Fruit fly (Drosophila melanogaster): ENCODE measurements around the gene CG31274.

The CG31274 gene

DNA sequence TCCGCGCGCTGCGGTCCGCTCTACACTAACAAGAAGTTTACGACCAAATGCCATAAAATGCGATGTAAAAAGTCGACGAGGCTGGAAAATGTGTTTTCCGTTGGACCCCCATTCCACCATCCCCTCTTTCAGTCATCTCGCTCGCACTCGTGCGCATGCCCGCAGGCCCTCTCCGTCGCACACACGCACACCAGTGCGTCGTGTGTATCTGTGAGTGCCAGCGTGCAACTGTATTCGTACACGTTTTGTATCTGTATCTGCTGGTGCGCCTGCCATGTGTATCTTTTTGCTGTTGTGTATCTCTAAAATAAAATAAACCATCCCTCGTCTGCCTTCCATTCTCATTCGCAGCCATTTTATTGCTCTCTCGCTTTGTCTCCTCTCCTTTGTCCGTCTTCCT lies 32.6 kb upstream of the CG31274 start (continued):
- TF ChIP-seq CG7963 (GFP tag; IDR thresholded peaks at IDR 0.05; ENCODE audit: partially characterized antibody): no peak
- TF ChIP-seq jing (GFP tag; optimal IDR thresholded peaks at IDR 0.05): no peak
- TF ChIP-seq CG18011 (GFP tag; optimal IDR thresholded peaks at IDR 0.05): no peak
- no peak for TF ChIP-seq CG10366 (GFP tag; IDR thresholded peaks at IDR 0.05)
- TF ChIP-seq CHES-1-like (GFP tag; optimal IDR thresholded peaks at IDR 0.05): no peak
- TF ChIP-seq slou (GFP tag; optimal IDR thresholded peaks at IDR 0.05): no peak
- peak; percentile 70 for TF ChIP-seq gcm (GFP tag; optimal IDR thresholded peaks at IDR 0.05)
- TF ChIP-seq CG11247 (GFP tag; IDR thresholded peaks at IDR 0.05): no peak
- no peak for TF ChIP-seq D19A (tag; optimal IDR thresholded peaks at IDR 0.05)
- no peak for TF ChIP-seq B-H1 (GFP tag; IDR thresholded peaks at IDR 0.05)
- TF ChIP-seq croc (GFP tag; conservative IDR thresholded peaks at IDR 0.05): no peak
- no peak for TF ChIP-seq CG13775 (GFP tag; optimal IDR thresholded peaks at IDR 0.05)
- no peak for TF ChIP-seq CG17829 (tag; optimal IDR thresholded peaks at IDR 0.05)
- TF ChIP-seq bigmax (GFP tag; optimal IDR thresholded peaks at IDR 0.05): no peak
- TF ChIP-seq CG11085 (GFP tag; IDR thresholded peaks at IDR 0.05): no peak
- peak; percentile 82 for TF ChIP-seq seq (GFP tag; IDR thresholded peaks at IDR 0.05)
- no peak for TF ChIP-seq CG15011 (GFP tag; optimal IDR thresholded peaks at IDR 0.05)
- TF ChIP-seq Antp (GFP tag; optimal IDR thresholded peaks at IDR 0.05): no peak
- TF ChIP-seq cad (GFP tag; optimal IDR thresholded peaks at IDR 0.05): peak; percentile 66
- TF ChIP-seq insv (GFP tag; optimal IDR thresholded peaks at IDR 0.05): peak in 1 of 2 experiments; percentile 45
- TF ChIP-seq CG9437 (GFP tag; optimal IDR thresholded peaks at IDR 0.05): no peak
- 0 out of 3 replicates have a peak, but pooled peaks have one; percentile 6 for TF ChIP-seq row (GFP tag; IDR thresholded peaks at IDR 0.05)
- TF ChIP-seq CG1647 (GFP tag; optimal IDR thresholded peaks at IDR 0.05): no peak
- TF ChIP-seq CG10979 (tag; optimal IDR thresholded peaks at IDR 0.05): no peak
- TF ChIP-seq CG7745 (tag; optimal IDR thresholded peaks at IDR 0.05): no peak
- TF ChIP-seq GATAe (GFP tag; conservative IDR thresholded peaks at IDR 0.05): no peak
- TF ChIP-seq gce (GFP tag; IDR thresholded peaks at IDR 0.05): no peak
- no peak for TF ChIP-seq Scr (GFP tag; IDR thresholded peaks at IDR 0.05; ENCODE audit: partially characterized antibody)
- TF ChIP-seq pho (GFP tag; optimal IDR thresholded peaks at IDR 0.05): no peak
- peak in 1 of 2 experiments; percentile 1 for TF ChIP-seq tll (GFP tag; optimal IDR thresholded peaks at IDR 0.05)
- no peak for TF ChIP-seq CG16863 (GFP tag; optimal IDR thresholded peaks at IDR 0.05)
- TF ChIP-seq vnd (GFP tag; IDR thresholded peaks at IDR 0.05; ENCODE audit: partially characterized antibody): no peak
- TF ChIP-seq grau (tag; optimal IDR thresholded peaks at IDR 0.05): no peak
- no peak for TF ChIP-seq CG12104 (GFP tag; optimal IDR thresholded peaks at IDR 0.05)
- TF ChIP-seq ken (GFP tag; IDR thresholded peaks at IDR 0.05): no peak
- no peak for TF ChIP-seq Usf (GFP tag; optimal IDR thresholded peaks at IDR 0.05)
- TF ChIP-seq knrl (GFP tag; IDR thresholded peaks at IDR 0.05; ENCODE audit: partially characterized antibody): no peak
- TF ChIP-seq Atf3 (GFP tag; optimal IDR thresholded peaks at IDR 0.05): no peak
- no peak for TF ChIP-seq exex (tag; optimal IDR thresholded peaks at IDR 0.05)
- TF ChIP-seq Nf-YC (tag; optimal IDR thresholded peaks at IDR 0.05): peak; percentile 92
- TF ChIP-seq MESR4 (GFP tag; optimal IDR thresholded peaks at IDR 0.05): no peak
- no peak for TF ChIP-seq CG10543 (GFP tag; optimal IDR thresholded peaks at IDR 0.05)
- no peak for TF ChIP-seq Doc3 (GFP tag; IDR thresholded peaks at IDR 0.05; ENCODE audit: partially characterized antibody)
- TF ChIP-seq sr (GFP tag; IDR thresholded peaks at IDR 0.05): no peak
- no peak for TF ChIP-seq Hr39 (optimal IDR thresholded peaks at IDR 0.05)
- TF ChIP-seq Ets97D (GFP tag; optimal IDR thresholded peaks at IDR 0.05): no peak
- TF ChIP-seq HLH54F (GFP tag; optimal IDR thresholded peaks at IDR 0.05): no peak
- no peak for TF ChIP-seq kni (GFP tag; optimal IDR thresholded peaks at IDR 0.05)
- TF ChIP-seq luna (GFP tag; optimal IDR thresholded peaks at IDR 0.05): no peak
- no peak for TF ChIP-seq pnt (GFP tag; optimal IDR thresholded peaks at IDR 0.05)
- TF ChIP-seq Deaf1 (tag; optimal IDR thresholded peaks at IDR 0.05): peak; percentile 43
- no peak for TF ChIP-seq gcm2 (GFP tag; optimal IDR thresholded peaks at IDR 0.05)
